Fruit fly (Drosophila melanogaster): ENCODE measurements around the gene Hesr.

DNA sequence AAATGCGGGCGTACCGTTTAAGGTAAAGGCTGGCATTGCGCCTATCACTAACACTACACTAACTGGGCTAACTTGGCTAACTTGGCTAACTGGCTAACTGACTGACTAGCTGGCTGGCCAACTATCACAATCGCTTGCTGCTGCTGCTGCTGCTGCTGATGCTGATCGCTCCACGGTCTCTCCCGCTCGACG, 38.1 kb upstream of the Hesr start, which contains the start of gene upd2:
- TF ChIP-seq usp (GFP tag; optimal IDR thresholded peaks at IDR 0.05) (no peak), pan (optimal IDR thresholded peaks at IDR 0.05) (no peak), psq (optimal IDR thresholded peaks at IDR 0.05) (no peak), EcR (GFP tag; optimal IDR thresholded peaks at IDR 0.05) (no peak), Dll (optimal IDR thresholded peaks at IDR 0.05) (no peak)

Data from whole organism.